Worm (Caenorhabditis elegans) whole organism, late embryonic: ENCODE results near the gene pitr-4.

Source experiments
- C08G9.2 ChIP-seq: sonication (generic microtip); optimal IDR thresholded peaks from 2 replicates; lab custom pipeline; 2016; ENCODE audit warnings: mild to moderate bottlenecking, missing genetic modification characterization, moderate library complexity, missing compliant biosample characterization
- C38D4.7 ChIP-seq: fragments of 200-800 bp; sonication (Bioruptor generic); optimal IDR thresholded peaks from 2 replicates; lab custom pipeline; 2018; ENCODE audit warnings: mild to moderate bottlenecking, missing genetic modification characterization, moderate library complexity, missing compliant biosample characterization
- F13H6.1 ChIP-seq: sonication (generic microtip); optimal IDR thresholded peaks from 2 replicates; lab custom pipeline; 2016; ENCODE audit warnings: missing genetic modification characterization, missing compliant biosample characterization
- Y22D7AL.16 ChIP-seq: sonication (generic microtip); optimal IDR thresholded peaks from 2 replicates; lab custom pipeline; 2016; ENCODE audit warnings: missing genetic modification characterization, missing compliant biosample characterization
- ahr-1 ChIP-seq: sonication (generic microtip); optimal IDR thresholded peaks from 2 replicates; lab custom pipeline; 2016; ENCODE audit warnings: missing genetic modification characterization, missing compliant biosample characterization
- ama-1 ChIP-seq: fragments of 150-350 bp; optimal IDR thresholded peaks from 2 replicates; lab custom pipeline; 2014
- ceh-14 ChIP-seq: sonication (generic microtip); optimal IDR thresholded peaks from 2 replicates; lab custom pipeline; 2016; ENCODE audit warnings: missing genotype, missing genetic modification characterization, missing compliant biosample characterization
- ceh-18 ChIP-seq: sonication (generic microtip); optimal IDR thresholded peaks from 2 replicates; lab custom pipeline; 2016; ENCODE audit warnings: missing genetic modification characterization, missing compliant biosample characterization
- ceh-2 ChIP-seq: sonication (generic microtip); optimal IDR thresholded peaks from 2 replicates; lab custom pipeline; 2016; ENCODE audit warnings: missing genotype, missing genetic modification characterization, missing compliant biosample characterization
- ceh-24 ChIP-seq: sonication (generic microtip); optimal IDR thresholded peaks from 2 replicates; lab custom pipeline; 2016; ENCODE audit warnings: mild to moderate bottlenecking, missing genetic modification characterization, missing compliant biosample characterization
- ceh-30 ChIP-seq: fragments of 150-350 bp; optimal IDR thresholded peaks from 2 replicates; lab custom pipeline; 2014; ENCODE audit warnings: missing biosample characterization, missing genetic modification characterization
- ceh-31 ChIP-seq: sonication (generic microtip); optimal IDR thresholded peaks from 2 replicates; lab custom pipeline; 2016; ENCODE audit warnings: missing genetic modification characterization, missing compliant biosample characterization
- ceh-34 ChIP-seq: sonication (generic microtip); optimal IDR thresholded peaks from 2 replicates; lab custom pipeline; 2016; ENCODE audit warnings: mild to moderate bottlenecking, missing genetic modification characterization, missing compliant biosample characterization
- ceh-45 ChIP-seq: fragments of 200-800 bp; sonication (Bioruptor generic); IDR thresholded peaks from 2 replicates; pipeline ENCODE4 v1.3.6; 2022; ENCODE audit warnings: missing genetic modification reagents, missing genetic modification characterization, missing compliant biosample characterization
- ceh-6 ChIP-seq: fragments of 200-800 bp; sonication (Bioruptor generic); optimal IDR thresholded peaks from 2 replicates; lab custom pipeline; 2018; ENCODE audit warnings: mild to moderate bottlenecking, missing genetic modification characterization, missing compliant biosample characterization
- ceh-9 ChIP-seq: sonication (generic microtip); optimal IDR thresholded peaks from 2 replicates; lab custom pipeline; 2016; ENCODE audit warnings: mild to moderate bottlenecking, missing genetic modification characterization, inconsistent platforms, missing compliant biosample characterization
- che-1 ChIP-seq: sonication (generic microtip); optimal IDR thresholded peaks from 2 replicates; lab custom pipeline; 2016; ENCODE audit warnings: mild to moderate bottlenecking, missing genetic modification characterization, missing compliant biosample characterization
- dve-1 ChIP-seq: sonication (generic microtip); optimal IDR thresholded peaks from 2 replicates; lab custom pipeline; 2017; ENCODE audit warnings: antibody characterized with exemption, mild to moderate bottlenecking, missing genetic modification characterization, missing compliant biosample characterization
- elt-4 ChIP-seq: sonication (generic microtip); optimal IDR thresholded peaks from 2 replicates; lab custom pipeline; 2016; ENCODE audit warnings: missing genetic modification characterization, missing compliant biosample characterization
- ets-4 ChIP-seq: sonication (generic microtip); optimal IDR thresholded peaks from 2 replicates; lab custom pipeline; 2016; ENCODE audit warnings: missing genetic modification characterization, missing compliant biosample characterization
- fkh-6 ChIP-seq: sonication (generic microtip); optimal IDR thresholded peaks from 2 replicates; lab custom pipeline; 2016; ENCODE audit warnings: missing genetic modification characterization, missing compliant biosample characterization
- hlh-13 ChIP-seq: fragments of 200-800 bp; sonication (Bioruptor generic); optimal IDR thresholded peaks from 2 replicates; lab custom pipeline; 2018; ENCODE audit warnings: mild to moderate bottlenecking, missing genetic modification characterization, missing compliant biosample characterization
- lim-6 ChIP-seq: sonication (generic microtip); optimal IDR thresholded peaks from 2 replicates; lab custom pipeline; 2016; ENCODE audit warnings: missing genetic modification characterization, missing compliant biosample characterization
- madf-2 ChIP-seq: sonication (generic microtip); optimal IDR thresholded peaks from 2 replicates; lab custom pipeline; 2017; ENCODE audit warnings: missing genetic modification characterization, missing compliant biosample characterization
- nhr-232 ChIP-seq: sonication (generic microtip); optimal IDR thresholded peaks from 2 replicates; lab custom pipeline; 2016; ENCODE audit warnings: missing genetic modification characterization, missing compliant biosample characterization
- pag-3 ChIP-seq: sonication (generic microtip); optimal IDR thresholded peaks from 2 replicates; lab custom pipeline; 2016; ENCODE audit warnings: missing compliant biosample characterization, missing genetic modification characterization, borderline replicate concordance
- pax-1 ChIP-seq: fragments of 150-350 bp; optimal IDR thresholded peaks from 2 replicates; lab custom pipeline; 2014; ENCODE audit warnings: missing biosample characterization, missing genetic modification characterization
- ref-2 ChIP-seq: sonication (generic microtip); optimal IDR thresholded peaks from 2 replicates; lab custom pipeline; 2016; ENCODE audit warnings: missing genetic modification characterization, missing compliant biosample characterization
- rnt-1 ChIP-seq: sonication (generic microtip); optimal IDR thresholded peaks from 2 replicates; lab custom pipeline; 2016; ENCODE audit warnings: missing genetic modification characterization, missing compliant biosample characterization
- sox-2 ChIP-seq: fragments of 200-800 bp; sonication (Bioruptor generic); IDR thresholded peaks from 2 replicates; pipeline ENCODE4 v1.3.6; 2022; ENCODE audit warnings: missing genetic modification reagents, missing genetic modification characterization, missing compliant biosample characterization
- sox-4 ChIP-seq: sonication (generic microtip); optimal IDR thresholded peaks from 2 replicates; lab custom pipeline; 2017; ENCODE audit warnings: mild to moderate bottlenecking, missing genetic modification characterization, inconsistent platforms, missing compliant biosample characterization
- syd-9 ChIP-seq: sonication (generic microtip); optimal IDR thresholded peaks from 2 replicates; lab custom pipeline; 2016; ENCODE audit warnings: mild to moderate bottlenecking, missing genetic modification characterization, moderate library complexity, missing compliant biosample characterization
- tbx-2 ChIP-seq: sonication (generic microtip); optimal IDR thresholded peaks from 2 replicates; lab custom pipeline; 2016; ENCODE audit warnings: missing genetic modification characterization, missing compliant biosample characterization
- tbx-7 ChIP-seq: sonication (generic microtip); optimal IDR thresholded peaks from 2 replicates; lab custom pipeline; 2016; ENCODE audit warnings: missing genotype, missing genetic modification characterization, missing compliant biosample characterization
- unc-42 ChIP-seq: sonication (generic microtip); optimal IDR thresholded peaks from 2 replicates; lab custom pipeline; 2016; ENCODE audit warnings: missing genotype, missing genetic modification characterization, missing compliant biosample characterization
- unc-86 ChIP-seq: sonication (generic microtip); optimal IDR thresholded peaks from 2 replicates; lab custom pipeline; 2016; ENCODE audit warnings: missing genetic modification characterization, missing compliant biosample characterization

Gene pitr-4

ce11 chrV:9689364-9689763 is 27.9 kb upstream of the pitr-4 start:
- no peak for TF ChIP-seq C08G9.2 (tag; lab: Kevin White, UChicago)
- no peak for TF ChIP-seq fkh-6 (tag; lab: Kevin White, UChicago)
- TF ChIP-seq ceh-14 (tag; lab: Kevin White, UChicago) = no peak
- no peak for TF ChIP-seq rnt-1 (tag; lab: Kevin White, UChicago)
- no peak for TF ChIP-seq sox-2
- no peak for TF ChIP-seq ceh-34 (tag; lab: Kevin White, UChicago)
- TF ChIP-seq ceh-45 (GFP tag; lab: Robert Waterston, UW) = no peak
- TF ChIP-seq unc-86 (tag; lab: Kevin White, UChicago) = no peak
- TF ChIP-seq ama-1 (lab: Kevin White, UChicago) = no peak
- TF ChIP-seq hlh-13 = no peak
- TF ChIP-seq che-1 (tag; lab: Kevin White, UChicago) = no peak
- no peak for TF ChIP-seq dve-1 (tag; lab: Kevin White, UChicago)
- TF ChIP-seq, all 69 proteins: peak for 0

DNA sequence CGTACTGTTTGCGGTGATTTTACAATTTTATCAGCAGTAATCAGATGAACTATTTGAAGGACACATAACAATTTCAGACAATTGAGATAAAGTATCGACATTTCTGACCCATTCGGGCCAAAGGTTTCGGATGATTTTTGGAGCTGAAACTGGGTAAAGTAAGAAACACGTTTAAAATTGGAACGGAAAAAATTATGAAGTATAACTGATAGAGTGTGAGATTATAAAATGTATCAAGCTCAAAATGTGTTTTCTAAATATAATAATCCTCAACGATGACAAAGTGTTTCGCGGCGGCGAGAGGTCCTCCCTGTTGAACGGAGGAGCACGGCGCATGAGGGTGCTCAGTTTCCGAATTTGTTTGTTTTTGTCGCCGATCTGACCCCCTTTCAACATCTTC is 24.1 kb upstream of the pitr-4 start, which contains the start of gene ZK287.4:
ZK287.4 (minus strand) TSS at position 101 of the 400 bp plus-strand sequence.
- TF ChIP-seq ceh-30 (tag; lab: Kevin White, UChicago) = no peak
- no peak for TF ChIP-seq tbx-2 (tag; lab: Kevin White, UChicago)
- TF ChIP-seq F13H6.1 (tag; lab: Kevin White, UChicago) = no peak
- TF ChIP-seq C38D4.7 (GFP tag; lab: Kevin White, UChicago) = no peak
- TF ChIP-seq, all 69 proteins: peak for 0

- TF ChIP-seq ceh-45 (GFP tag; lab: Robert Waterston, UW) (no peak), tbx-7 (tag; lab: Kevin White, UChicago) (no peak), nhr-232 (tag; lab: Kevin White, UChicago) (no peak), ceh-18 (tag; lab: Kevin White, UChicago) (no peak), C38D4.7 (GFP tag; lab: Kevin White, UChicago) (no peak), lim-6 (tag; lab: Kevin White, UChicago) (no peak), ceh-31 (tag; lab: Kevin White, UChicago) (no peak), sox-4 (tag; lab: Kevin White, UChicago) (no peak), ref-2 (tag; lab: Kevin White, UChicago) (no peak), elt-4 (tag; lab: Kevin White, UChicago) (no peak), ets-4 (no peak), unc-42 (tag; lab: Kevin White, UChicago) (no peak), ceh-24 (no peak), Y22D7AL.16 (no peak), madf-2 (tag; lab: Kevin White, UChicago) (no peak), sox-2 (no peak), ceh-9 (tag; lab: Kevin White, UChicago) (no peak), pag-3 (tag; lab: Kevin White, UChicago) (no peak), ahr-1 (tag; lab: Kevin White, UChicago) (no peak)
Observed at ce11 chrV:9680260-9680659, 18.8 kb upstream of the pitr-4 start.

DNA sequence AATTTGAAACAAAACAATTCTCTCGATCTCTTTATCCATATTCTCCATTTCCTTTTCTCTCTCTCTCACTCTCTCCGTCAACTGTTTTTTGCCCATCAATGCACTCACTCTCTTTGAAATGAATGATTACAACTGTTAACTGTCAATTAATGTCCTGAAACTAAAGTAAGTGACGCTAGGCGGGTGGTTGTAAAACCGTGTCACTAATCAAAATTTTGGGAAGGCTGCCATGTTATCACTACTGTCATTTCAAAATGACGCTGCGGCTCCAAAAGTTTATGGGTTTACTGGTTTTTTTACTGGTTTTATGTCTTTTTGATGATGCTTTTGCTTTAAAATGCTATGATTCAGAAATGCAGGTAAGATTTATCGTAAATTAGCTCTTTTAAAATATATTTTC is 17.8 kb upstream of the pitr-4 start, which contains the start of gene ZK287.9:
ZK287.9 (plus strand) TSS at position 192 of the 400 bp plus-strand sequence.
- TF ChIP-seq ceh-18 (tag; lab: Kevin White, UChicago) (no peak), pax-1 (tag; lab: Kevin White, UChicago) (no peak), ceh-2 (tag; lab: Kevin White, UChicago) (no peak)
- TF ChIP-seq, all 69 proteins: peak for 0

DNA sequence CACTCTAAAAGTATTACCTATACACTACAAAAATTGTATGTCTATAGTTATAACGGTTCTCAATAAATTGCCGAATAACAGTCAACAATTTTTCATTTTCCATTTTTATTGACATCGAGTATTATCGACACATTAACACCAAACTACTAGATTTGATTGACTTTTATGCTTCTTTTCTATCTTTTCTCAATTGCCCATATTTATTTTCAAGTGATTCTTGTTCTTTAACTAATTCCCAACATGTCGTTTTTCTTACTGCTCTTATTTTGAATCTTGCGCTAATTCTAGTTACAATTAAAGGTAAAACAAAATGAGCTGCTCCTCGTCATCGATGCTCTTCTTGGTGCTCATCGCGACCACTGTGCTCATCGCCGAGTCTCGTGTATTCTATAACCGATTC is 16.6 kb upstream of the pitr-4 start, which contains the start of gene cthd-1:
cthd-1 (plus strand) TSS at position 301 of the 400 bp plus-strand sequence.
- TF ChIP-seq ceh-6 (GFP tag; lab: Kevin White, UChicago) = no peak
- TF ChIP-seq syd-9 = no peak
- no peak for TF ChIP-seq lim-6 (tag; lab: Kevin White, UChicago)
